Worm (Caenorhabditis elegans) whole organism, mixed stage, embryonic: ENCODE measurements around the gene nhr-71.

Experiments
- M03D4.4 ChIP-seq: sonication (generic microtip); optimal IDR thresholded peaks from 2 replicates; lab custom pipeline; 2017; ENCODE audit warnings: mild to moderate bottlenecking, missing genetic modification characterization, missing compliant biosample characterization
- bed-3 ChIP-seq: fragments of 200-800 bp; sonication (Bioruptor generic); optimal IDR thresholded peaks from 3 replicates; lab custom pipeline; 2018; ENCODE audit warnings: mild to moderate bottlenecking, missing genetic modification characterization, moderate library complexity, missing compliant biosample characterization
- blmp-1 ChIP-seq: fragments of 150-350 bp; optimal IDR thresholded peaks from 2 replicates; lab custom pipeline; 2014; ENCODE audit warnings: missing biosample characterization, missing genetic modification characterization
- ceh-39 ChIP-seq: fragments of 150-350 bp; optimal IDR thresholded peaks from 2 replicates; lab custom pipeline; 2014; ENCODE audit warnings: missing biosample characterization, missing genetic modification characterization
- ceh-43 ChIP-seq: fragments of 200-800 bp; sonication (Bioruptor generic); optimal IDR thresholded peaks from 2 replicates; lab custom pipeline; 2018; ENCODE audit warnings: mild to moderate bottlenecking, missing genetic modification characterization, moderate library complexity, missing compliant biosample characterization
- ceh-83 ChIP-seq: fragments of 200-800 bp; sonication (Bioruptor generic); optimal IDR thresholded peaks from 2 replicates; lab custom pipeline; 2018; ENCODE audit warnings: mild to moderate bottlenecking, missing genetic modification characterization, missing compliant biosample characterization
- ces-1 ChIP-seq: fragments of 150-350 bp; optimal IDR thresholded peaks from 2 replicates; lab custom pipeline; 2014; ENCODE audit warnings: missing biosample characterization, missing genetic modification reagents, missing genetic modification characterization
- drap-1 ChIP-seq: fragments of 200-800 bp; sonication (Bioruptor generic); optimal IDR thresholded peaks from 3 replicates; lab custom pipeline; 2018; ENCODE audit warnings: mild to moderate bottlenecking, missing genetic modification characterization, missing compliant biosample characterization
- elt-1 ChIP-seq: sonication (generic microtip); optimal IDR thresholded peaks from 2 replicates; lab custom pipeline; 2017; ENCODE audit warnings: missing genetic modification characterization, mild to moderate bottlenecking, missing compliant biosample characterization, antibody characterized with exemption, moderate library complexity, borderline replicate concordance; ENCODE audit not compliant: insufficient read depth
- flh-1 ChIP-seq: fragments of 200-800 bp; sonication (Bioruptor generic); optimal IDR thresholded peaks from 2 replicates; lab custom pipeline; 2018; ENCODE audit warnings: mild to moderate bottlenecking, missing genetic modification characterization, moderate library complexity, missing compliant biosample characterization
- ham-2 ChIP-seq: fragments of 200-800 bp; sonication (Bioruptor generic); optimal IDR thresholded peaks from 2 replicates; lab custom pipeline; 2018; ENCODE audit warnings: mild to moderate bottlenecking, missing genetic modification characterization, missing compliant biosample characterization
- hlh-1 ChIP-seq: fragments of 150-350 bp; optimal IDR thresholded peaks from 2 replicates; lab custom pipeline; 2014; ENCODE audit warnings: missing biosample characterization, missing genetic modification reagents, missing genetic modification characterization
- lin-13 ChIP-seq: fragments of 150-350 bp; optimal IDR thresholded peaks from 2 replicates; lab custom pipeline; 2014; ENCODE audit warnings: missing biosample characterization, missing genetic modification characterization
- lin-32 ChIP-seq: fragments of 200-800 bp; sonication (Bioruptor generic); optimal IDR thresholded peaks from 2 replicates; lab custom pipeline; 2018; ENCODE audit warnings: mild to moderate bottlenecking, missing genetic modification characterization, missing compliant biosample characterization
- lsy-2 ChIP-seq: fragments of 150-350 bp; optimal IDR thresholded peaks from 2 replicates; lab custom pipeline; 2014; ENCODE audit warnings: missing biosample characterization, missing genetic modification characterization
- mep-1 ChIP-seq: fragments of 150-350 bp; optimal IDR thresholded peaks from 2 replicates; lab custom pipeline; 2017; ENCODE audit warnings: missing biosample characterization, missing genetic modification reagents, missing genetic modification characterization, inconsistent platforms
- mls-2 ChIP-seq: sonication (generic microtip); optimal IDR thresholded peaks from 2 replicates; lab custom pipeline; 2016; ENCODE audit warnings: mild to moderate bottlenecking, missing genetic modification characterization, moderate library complexity, missing compliant biosample characterization
- nhr-12 ChIP-seq: fragments of 150-350 bp; optimal IDR thresholded peaks from 2 replicates; lab custom pipeline; 2014; ENCODE audit warnings: missing biosample characterization, missing genetic modification characterization
- nhr-2 ChIP-seq: fragments of 150-350 bp; optimal IDR thresholded peaks from 2 replicates; lab custom pipeline; 2014; ENCODE audit warnings: missing biosample characterization, missing genetic modification characterization
- nhr-237 ChIP-seq: fragments of 150-350 bp; optimal IDR thresholded peaks from 2 replicates; lab custom pipeline; 2014; ENCODE audit warnings: missing biosample characterization, missing genetic modification characterization
- nhr-28 ChIP-seq: fragments of 150-350 bp; optimal IDR thresholded peaks from 2 replicates; lab custom pipeline; 2014; ENCODE audit warnings: missing biosample characterization, missing genetic modification characterization
- pha-4 ChIP-seq: fragments of 150-350 bp; optimal IDR thresholded peaks from 2 replicates; lab custom pipeline; 2018; ENCODE audit warnings: missing biosample characterization, missing genetic modification reagents, missing genetic modification characterization
- sem-2 ChIP-seq: fragments of 200-800 bp; sonication (Bioruptor generic); optimal IDR thresholded peaks from 2 replicates; lab custom pipeline; 2018; ENCODE audit warnings: mild to moderate bottlenecking, missing genetic modification characterization, missing compliant biosample characterization
- snpc-4 ChIP-seq: fragments of 150-350 bp; optimal IDR thresholded peaks from 2 replicates; lab custom pipeline; 2014; ENCODE audit warnings: missing biosample characterization, missing genetic modification characterization
- sptf-1 ChIP-seq: sonication (generic microtip); optimal IDR thresholded peaks from 2 replicates; lab custom pipeline; 2017; ENCODE audit warnings: mild to moderate bottlenecking, missing genetic modification characterization, moderate library complexity, missing compliant biosample characterization
- tbx-8 ChIP-seq: fragments of 200-800 bp; sonication (Bioruptor generic); optimal IDR thresholded peaks from 2 replicates; lab custom pipeline; 2018; ENCODE audit warnings: mild to moderate bottlenecking, missing genetic modification characterization, moderate library complexity, missing compliant biosample characterization
- unc-120 ChIP-seq: sonication (generic microtip); optimal IDR thresholded peaks from 2 replicates; lab custom pipeline; 2017; ENCODE audit warnings: missing genetic modification characterization, missing compliant biosample characterization; ENCODE audit not compliant: poor library complexity, severe bottlenecking
- unc-39 ChIP-seq: fragments of 150-350 bp; optimal IDR thresholded peaks from 2 replicates; lab custom pipeline; 2014; ENCODE audit warnings: missing biosample characterization, missing genetic modification characterization
- unc-62 ChIP-seq: fragments of 150-350 bp; optimal IDR thresholded peaks from 2 replicates; lab custom pipeline; 2014; ENCODE audit warnings: missing biosample characterization, missing genetic modification reagents, missing genetic modification characterization
- ztf-11 ChIP-seq: fragments of 150-350 bp; optimal IDR thresholded peaks from 2 replicates; lab custom pipeline; 2014; ENCODE audit warnings: missing biosample characterization, missing genetic modification characterization

Gene nhr-71

ce11 chrX:13729724-13730123, 17.4 kb upstream of the nhr-71 start:
- TF ChIP-seq ceh-43 (GFP tag; lab: Kevin White, UChicago) = no peak
- TF ChIP-seq sptf-1 = no peak
- no peak for TF ChIP-seq snpc-4 (tag; lab: Kevin White, UChicago)
- TF ChIP-seq blmp-1 (tag; lab: Kevin White, UChicago) = no peak
- TF ChIP-seq lsy-2 (tag; lab: Kevin White, UChicago) = no peak
- no peak for TF ChIP-seq elt-1 (tag; lab: Kevin White, UChicago)
- TF ChIP-seq lin-13 (tag; lab: Kevin White, UChicago) = no peak
- no peak for TF ChIP-seq bed-3 (GFP tag; lab: Kevin White, UChicago)
- no peak for TF ChIP-seq hlh-1 (tag; lab: Kevin White, UChicago)
- no peak for TF ChIP-seq ceh-39
- TF ChIP-seq M03D4.4 = no peak
- no peak for TF ChIP-seq nhr-28 (tag; lab: Kevin White, UChicago)
- TF ChIP-seq sem-2 = no peak
- no peak for TF ChIP-seq mep-1 (tag; lab: Kevin White, UChicago)
- TF ChIP-seq nhr-237 (tag; lab: Kevin White, UChicago) = no peak
- no peak for TF ChIP-seq ces-1
- no peak for TF ChIP-seq lin-32 (GFP tag; lab: Kevin White, UChicago)
- no peak for TF ChIP-seq unc-120 (tag; lab: Kevin White, UChicago)
- TF ChIP-seq unc-62 = no peak
- TF ChIP-seq flh-1 = no peak

DNA sequence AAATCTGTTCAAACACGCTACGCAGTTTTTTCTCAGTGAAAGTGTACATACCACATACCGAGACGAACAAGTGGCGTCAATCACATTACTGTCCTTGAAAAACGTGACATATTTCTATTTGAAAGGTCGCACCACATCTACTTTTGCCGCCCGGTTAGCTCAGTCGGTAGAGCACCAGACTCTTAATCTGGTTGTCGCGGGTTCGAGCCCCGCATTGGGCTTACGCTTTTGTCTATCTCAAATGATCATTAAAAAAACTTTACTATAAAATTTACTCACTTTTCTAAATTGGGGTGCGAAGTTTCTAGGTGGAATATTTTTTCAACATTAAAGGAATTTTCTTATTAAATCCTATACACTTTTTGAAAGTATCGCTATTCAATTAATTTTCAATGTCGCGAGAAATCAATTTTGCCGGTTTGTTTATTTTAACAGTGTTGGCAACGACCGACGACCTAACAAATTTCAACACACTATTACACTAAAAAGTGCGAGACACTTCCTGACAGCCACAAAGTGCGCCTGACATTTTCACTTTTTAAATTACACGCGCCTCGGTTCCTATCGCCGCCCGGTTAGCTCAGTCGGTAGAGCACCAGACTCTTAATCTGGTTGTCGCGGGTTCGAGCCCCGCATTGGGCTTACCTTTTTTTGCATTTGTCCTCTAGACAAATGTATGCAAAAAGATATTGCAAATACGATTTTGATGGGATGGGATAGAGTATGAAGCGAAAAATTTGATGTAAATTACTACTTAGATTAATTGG, 16.7 kb upstream of the nhr-71 start:
- peak; percentile 20 for TF ChIP-seq drap-1
- peak; percentile 17 for TF ChIP-seq lin-32 (GFP tag; lab: Kevin White, UChicago)
- no peak for TF ChIP-seq nhr-12
- TF ChIP-seq unc-120 (tag; lab: Kevin White, UChicago) = peak; percentile 85
- no peak for TF ChIP-seq ceh-83 (GFP tag; lab: Kevin White, UChicago)
- TF ChIP-seq ces-1 = no peak
- no peak for TF ChIP-seq M03D4.4
- peak; percentile 29 for TF ChIP-seq mls-2
- TF ChIP-seq sptf-1 = peak; percentile 29
- TF ChIP-seq, all 35 proteins: peak for 5

ce11 chrX:13736679-13737078, 10.4 kb upstream of the nhr-71 start:
- no peak for TF ChIP-seq lin-32 (GFP tag; lab: Kevin White, UChicago)
- TF ChIP-seq elt-1 (tag; lab: Kevin White, UChicago) = peak; percentile 76

DNA sequence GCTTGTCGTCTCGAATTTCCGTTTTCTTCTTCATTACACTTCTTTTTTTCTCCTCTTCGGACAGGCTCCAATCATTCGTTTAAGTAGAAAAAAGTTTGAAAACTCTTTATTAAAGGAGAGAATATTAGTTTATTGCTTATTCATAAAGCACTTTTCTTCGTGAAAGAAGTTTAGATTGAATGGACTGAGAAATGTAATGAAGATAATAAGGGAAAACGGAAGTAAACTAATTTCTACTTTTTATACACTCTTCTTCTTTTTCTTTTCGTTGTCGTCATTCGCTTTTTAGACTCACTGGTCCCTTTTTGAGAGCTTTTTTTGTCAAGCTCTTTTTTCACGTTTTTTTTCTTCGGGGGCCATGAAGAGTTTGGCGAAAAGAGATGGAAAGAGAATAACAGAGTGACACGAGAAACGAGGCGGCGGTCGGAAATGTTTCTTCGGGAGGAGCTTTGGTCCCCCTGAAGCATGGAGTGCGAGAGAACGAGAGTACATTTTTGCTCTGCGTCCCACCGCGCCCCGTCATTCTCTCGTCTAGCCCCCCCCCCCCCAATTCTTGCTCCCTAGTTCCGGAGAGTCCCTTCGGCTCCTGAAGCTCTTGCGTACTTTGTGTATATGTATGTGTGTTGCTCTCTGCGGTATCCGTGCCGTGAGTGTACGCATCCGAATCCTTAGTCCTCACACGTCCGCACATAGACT, 7.8 kb upstream of the nhr-71 start:
- TF ChIP-seq unc-120 (tag; lab: Kevin White, UChicago) (no peak), ztf-11 (no peak), mls-2 (no peak), sptf-1 (peak; percentile 64), drap-1 (peak; percentile 29), ces-1 (peak; percentile 84)

ce11 chrX:13743371-13743770, 3.7 kb upstream of the nhr-71 start:
- TF ChIP-seq mep-1 (tag; lab: Kevin White, UChicago) (peak; percentile 1), ceh-83 (GFP tag; lab: Kevin White, UChicago) (no peak), pha-4 (tag; lab: Kevin White, UChicago) (peak; percentile 54), blmp-1 (tag; lab: Kevin White, UChicago) (no peak)
- TF ChIP-seq, all 35 proteins: peak for 2

- TF ChIP-seq ham-2 (GFP tag; lab: Kevin White, UChicago) = peak; percentile 18
- no peak for TF ChIP-seq unc-39 (tag; lab: Kevin White, UChicago)
- TF ChIP-seq ces-1 = no peak
- no peak for TF ChIP-seq tbx-8 (GFP tag; lab: Kevin White, UChicago)
- TF ChIP-seq nhr-2 (tag; lab: Kevin White, UChicago) = no peak
- TF ChIP-seq elt-1 (tag; lab: Kevin White, UChicago) = peak; percentile 96
- peak; percentile 3 for TF ChIP-seq unc-62
Measured at ce11 chrX:13744543-13745113, 2.5 kb upstream of the nhr-71 start.
